Worm (Caenorhabditis elegans): ENCODE data around the gene arrd-14.

The arrd-14 gene

ce11 chrII:13763009-13763468 is 10.9 kb downstream of the arrd-14 start, which contains the start of gene arrd-11:
arrd-11 (plus strand) TSS chrII:13763418.
- no peak for TF ChIP-seq pes-1 (GFP tag; IDR thresholded peaks at IDR 0.05)
- TF ChIP-seq ceh-36 (tag; optimal IDR thresholded peaks at IDR 0.05): no peak
- TF ChIP-seq tbx-37 (GFP tag; conservative IDR thresholded peaks at IDR 0.05): no peak
- TF ChIP-seq flt-1 (GFP tag; IDR thresholded peaks at IDR 0.05): no peak

ce11 chrII:13765952-13766351 is 13.8 kb downstream of the arrd-14 start, which contains the start of gene arrd-12:
arrd-12 (plus strand) TSS chrII:13766252.
- TF ChIP-seq ets-7 (tag; optimal IDR thresholded peaks at IDR 0.05): no peak
- no peak for TF ChIP-seq aly-1 (tag; optimal IDR thresholded peaks at IDR 0.05)
- no peak for TF ChIP-seq tbx-37 (GFP tag; conservative IDR thresholded peaks at IDR 0.05)
- no peak for TF ChIP-seq ceh-13 (GFP tag; optimal IDR thresholded peaks at IDR 0.05)
- no peak for TF ChIP-seq ama-1 (optimal IDR thresholded peaks at IDR 0.05)
- no peak for TF ChIP-seq ceh-36 (tag; optimal IDR thresholded peaks at IDR 0.05)

ce11 chrII:13771335-13771734 is 19.2 kb downstream of the arrd-14 start, which contains the start of gene C01B9.1:
C01B9.1 (plus strand) TSS chrII:13771575.
- no peak for TF ChIP-seq ceh-13 (GFP tag; optimal IDR thresholded peaks at IDR 0.05)
- TF ChIP-seq aly-1 (tag; optimal IDR thresholded peaks at IDR 0.05): no peak
- no peak for TF ChIP-seq pes-1 (GFP tag; IDR thresholded peaks at IDR 0.05)
- TF ChIP-seq ets-7 (tag; optimal IDR thresholded peaks at IDR 0.05): no peak
- no peak for TF ChIP-seq tbx-11 (GFP tag; IDR thresholded peaks at IDR 0.05)
- no peak for TF ChIP-seq scrt-1 (GFP tag; IDR thresholded peaks at IDR 0.05)
- no peak for TF ChIP-seq hmg-4 (GFP tag; optimal IDR thresholded peaks at IDR 0.05)
- no peak for TF ChIP-seq sea-1 (GFP tag; conservative IDR thresholded peaks at IDR 0.05)
- TF ChIP-seq hmbx-1 (tag; optimal IDR thresholded peaks at IDR 0.05): no peak
- TF ChIP-seq hnd-1 (tag; optimal IDR thresholded peaks at IDR 0.05): no peak
- TF ChIP-seq B0310.2 (tag; optimal IDR thresholded peaks at IDR 0.05): no peak

DNA sequence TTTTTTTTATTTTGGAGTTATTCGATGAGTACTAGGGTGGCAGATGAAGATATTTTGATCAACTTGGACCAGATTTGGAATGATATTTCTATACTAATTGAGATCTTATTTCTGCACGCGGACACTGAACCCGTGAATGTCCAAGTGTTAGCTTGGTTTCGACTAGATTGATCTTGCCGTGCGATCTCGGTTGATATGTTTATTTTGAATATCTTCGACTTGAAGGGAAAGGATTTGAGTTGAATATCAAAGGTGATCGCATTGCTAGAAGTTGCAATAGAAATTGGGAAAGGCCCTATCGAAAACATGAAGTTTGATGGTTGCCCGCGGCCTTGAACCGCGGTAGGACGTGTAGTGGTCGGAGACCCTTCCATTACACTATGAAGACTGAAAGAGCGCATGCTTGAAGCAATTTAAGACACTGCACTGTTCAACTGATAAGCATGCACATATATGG is 28.7 kb downstream of the arrd-14 start:
- TF ChIP-seq ets-7 (tag; optimal IDR thresholded peaks at IDR 0.05) (no peak), tbx-37 (GFP tag; conservative IDR thresholded peaks at IDR 0.05) (no peak), aly-1 (tag; optimal IDR thresholded peaks at IDR 0.05) (no peak), flt-1 (GFP tag; IDR thresholded peaks at IDR 0.05) (no peak), hmg-4 (GFP tag; optimal IDR thresholded peaks at IDR 0.05) (no peak), hmbx-1 (tag; optimal IDR thresholded peaks at IDR 0.05) (no peak), tbx-11 (GFP tag; IDR thresholded peaks at IDR 0.05) (no peak), pes-1 (GFP tag; IDR thresholded peaks at IDR 0.05) (no peak)

- no peak for TF ChIP-seq tbx-11 (GFP tag; IDR thresholded peaks at IDR 0.05)
- no peak for TF ChIP-seq ceh-13 (GFP tag; optimal IDR thresholded peaks at IDR 0.05)
- no peak for TF ChIP-seq ets-7 (tag; optimal IDR thresholded peaks at IDR 0.05)
- TF ChIP-seq F13C5.2 (tag; optimal IDR thresholded peaks at IDR 0.05): no peak
- TF ChIP-seq pes-1 (GFP tag; IDR thresholded peaks at IDR 0.05): no peak
- TF ChIP-seq scrt-1 (GFP tag; IDR thresholded peaks at IDR 0.05): no peak
- TF ChIP-seq flt-1 (GFP tag; IDR thresholded peaks at IDR 0.05): no peak
- TF ChIP-seq B0310.2 (tag; optimal IDR thresholded peaks at IDR 0.05): no peak
Observed at ce11 chrII:13783880-13784279, 31.8 kb downstream of the arrd-14 start, which contains the start of gene C01B9.4. C01B9.4 (minus strand) TSS chrII:13783980.

ce11 chrII:13785582-13785981 is 33.5 kb downstream of the arrd-14 start:
- TF ChIP-seq tra-4 (tag; optimal IDR thresholded peaks at IDR 0.05): no peak
- peak; percentile 0 for TF ChIP-seq hmg-4 (GFP tag; optimal IDR thresholded peaks at IDR 0.05)
- TF ChIP-seq ceh-36 (tag; optimal IDR thresholded peaks at IDR 0.05): no peak

DNA sequence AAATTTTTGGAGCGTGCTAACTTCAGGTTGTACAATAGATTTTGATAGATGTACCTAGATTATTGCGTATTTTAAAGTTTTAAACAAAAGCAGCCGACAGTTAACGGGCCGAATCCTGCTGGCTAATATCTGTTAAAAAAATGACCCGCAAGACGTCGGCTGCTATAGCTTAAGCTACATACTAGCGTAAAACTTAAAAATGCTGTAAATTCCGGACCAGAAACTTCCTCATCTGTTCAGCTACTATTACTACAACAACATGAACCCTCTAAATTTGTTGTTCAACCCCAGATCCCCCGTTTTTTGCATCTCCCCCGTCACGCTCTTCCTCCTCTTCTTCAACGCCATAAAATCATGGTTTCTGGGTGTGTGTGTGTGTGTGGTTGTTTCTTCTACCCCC is 34.8 kb downstream of the arrd-14 start:
- no peak for TF ChIP-seq flt-1 (GFP tag; IDR thresholded peaks at IDR 0.05)
- TF ChIP-seq tbx-37 (GFP tag; conservative IDR thresholded peaks at IDR 0.05): no peak
- no peak for TF ChIP-seq hnd-1 (tag; optimal IDR thresholded peaks at IDR 0.05)
- TF ChIP-seq tra-4 (tag; optimal IDR thresholded peaks at IDR 0.05): no peak
- no peak for TF ChIP-seq aly-1 (tag; optimal IDR thresholded peaks at IDR 0.05)
- no peak for TF ChIP-seq B0310.2 (tag; optimal IDR thresholded peaks at IDR 0.05)
- no peak for TF ChIP-seq hmbx-1 (tag; optimal IDR thresholded peaks at IDR 0.05)
- no peak for TF ChIP-seq ceh-36 (tag; optimal IDR thresholded peaks at IDR 0.05)
- no peak for TF ChIP-seq sea-1 (GFP tag; conservative IDR thresholded peaks at IDR 0.05)
- no peak for TF ChIP-seq tbx-11 (GFP tag; IDR thresholded peaks at IDR 0.05)
- no peak for TF ChIP-seq scrt-1 (GFP tag; IDR thresholded peaks at IDR 0.05)
- no peak for TF ChIP-seq ama-1 (optimal IDR thresholded peaks at IDR 0.05)
- TF ChIP-seq pes-1 (GFP tag; IDR thresholded peaks at IDR 0.05): no peak
- no peak for TF ChIP-seq ets-7 (tag; optimal IDR thresholded peaks at IDR 0.05)
- TF ChIP-seq ceh-13 (GFP tag; optimal IDR thresholded peaks at IDR 0.05): no peak
- TF ChIP-seq hmg-4 (GFP tag; optimal IDR thresholded peaks at IDR 0.05): no peak
- no peak for TF ChIP-seq F13C5.2 (tag; optimal IDR thresholded peaks at IDR 0.05)

DNA sequence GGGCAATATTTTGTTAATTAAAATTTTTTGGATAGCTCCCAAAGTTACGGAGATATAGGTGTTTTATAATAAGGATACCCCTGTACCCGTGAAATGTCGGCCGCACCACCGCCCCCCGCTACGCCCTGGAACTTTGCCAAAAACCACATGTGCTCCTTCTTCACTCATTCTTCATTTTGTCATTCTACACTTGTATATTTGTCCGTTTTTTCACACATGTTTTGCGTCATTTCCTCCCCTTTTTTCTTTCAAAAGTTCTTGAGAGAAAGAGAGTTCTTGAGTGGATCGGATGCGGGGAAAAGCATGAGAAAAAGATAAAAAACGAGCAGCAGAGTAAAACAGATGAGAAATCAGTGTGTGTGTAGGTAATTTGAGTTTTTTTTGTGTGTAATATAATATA is 36.7 kb downstream of the arrd-14 start:
- TF ChIP-seq tbx-37 (GFP tag; conservative IDR thresholded peaks at IDR 0.05): no peak

DNA sequence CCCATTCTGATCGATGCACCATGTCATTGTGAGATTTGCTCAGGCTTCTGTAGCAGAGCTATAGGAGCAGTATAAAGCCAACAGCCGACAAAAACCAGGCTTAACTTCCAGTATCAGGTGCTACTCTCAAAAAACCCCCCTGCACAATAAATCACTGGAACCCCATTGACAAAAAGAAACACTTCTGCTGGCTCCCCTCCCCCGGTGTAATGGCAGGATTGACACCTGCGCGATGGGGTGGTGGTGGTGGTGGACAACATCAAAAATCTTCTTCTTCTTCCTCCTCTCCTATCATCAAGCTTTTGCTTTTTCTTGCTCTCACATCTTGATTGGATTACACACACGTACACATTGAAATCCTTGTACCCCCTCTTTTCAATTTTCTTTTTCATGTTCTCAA is 37.6 kb downstream of the arrd-14 start:
- TF ChIP-seq hmbx-1 (tag; optimal IDR thresholded peaks at IDR 0.05): no peak
- no peak for TF ChIP-seq ceh-36 (tag; optimal IDR thresholded peaks at IDR 0.05)
- no peak for TF ChIP-seq ets-7 (tag; optimal IDR thresholded peaks at IDR 0.05)
- TF ChIP-seq hmg-4 (GFP tag; optimal IDR thresholded peaks at IDR 0.05): no peak
- TF ChIP-seq sea-1 (GFP tag; conservative IDR thresholded peaks at IDR 0.05): no peak
- no peak for TF ChIP-seq tbx-11 (GFP tag; IDR thresholded peaks at IDR 0.05)
- TF ChIP-seq scrt-1 (GFP tag; IDR thresholded peaks at IDR 0.05): no peak
